Fruit fly (Drosophila melanogaster) whole organism, wandering third instar larva: ENCODE data around the gene Delta.

Source experiments
- Abd-B ChIP-seq: fragments of >200 bp; optimal IDR thresholded peaks from 2 replicates; lab custom pipeline; 2017; ENCODE audit warnings: missing biosample characterization, missing genetic modification characterization
- CG32264 ChIP-seq: fragments of 200-800 bp; sonication (Bioruptor generic); optimal IDR thresholded peaks from 2 replicates; lab custom pipeline; 2016; ENCODE audit warnings: missing biosample characterization, missing genetic modification characterization
- CG9705 ChIP-seq: fragments of 200-800 bp; sonication (Bioruptor generic); optimal IDR thresholded peaks from 2 replicates; lab custom pipeline; 2018; ENCODE audit warnings: missing biosample characterization, mild to moderate bottlenecking, missing genetic modification characterization
- CrebA ChIP-seq: fragments of 200-800 bp; sonication (Bioruptor generic); optimal IDR thresholded peaks from 2 replicates; lab custom pipeline; 2016; ENCODE audit warnings: missing biosample characterization, mild to moderate bottlenecking, missing genetic modification characterization, borderline replicate concordance
- Dfd ChIP-seq: fragments of >200 bp; optimal IDR thresholded peaks from 2 replicates; lab custom pipeline; 2017; ENCODE audit warnings: missing biosample characterization, missing genetic modification characterization
- GATAd ChIP-seq: sonication (Bioruptor generic); optimal IDR thresholded peaks from 2 replicates; lab custom pipeline; 2016; ENCODE audit warnings: missing biosample characterization, missing genetic modification characterization
- HLH106 ChIP-seq: fragments of 200-800 bp; optimal IDR thresholded peaks from 3 replicates; lab custom pipeline; 2019; ENCODE audit warnings: missing biosample characterization, mild to moderate bottlenecking, missing genetic modification characterization, moderate library complexity
- Hnf4 ChIP-seq: fragments of 200-800 bp; sonication (Bioruptor generic); optimal IDR thresholded peaks from 2 replicates; lab custom pipeline; 2016; ENCODE audit warnings: missing biosample characterization, mild to moderate bottlenecking, missing genetic modification characterization
- Hr78 ChIP-seq: fragments of >200 bp; optimal IDR thresholded peaks from 2 replicates; lab custom pipeline; 2017; ENCODE audit warnings: missing biosample characterization, missing genetic modification characterization
- Hr83 ChIP-seq: fragments of 200-300 bp; sonication (Bioruptor generic); optimal IDR thresholded peaks from 2 replicates; lab custom pipeline; 2016; ENCODE audit warnings: missing biosample characterization, mild to moderate bottlenecking, missing genetic modification characterization, moderate library complexity; ENCODE audit not compliant: poor library complexity, severe bottlenecking
- Jra ChIP-seq: sonication (Bioruptor generic); optimal IDR thresholded peaks from 2 replicates; lab custom pipeline; 2016; ENCODE audit warnings: missing biosample characterization, missing genetic modification characterization
- Mio ChIP-seq: sonication (Bioruptor generic); optimal IDR thresholded peaks from 2 replicates; lab custom pipeline; 2016; ENCODE audit warnings: missing biosample characterization, missing genetic modification characterization
- Myc ChIP-seq: fragments of >200 bp; optimal IDR thresholded peaks from 2 replicates; lab custom pipeline; 2017
- N ChIP-seq: fragments of >200 bp; optimal IDR thresholded peaks from 2 replicates; lab custom pipeline; 2018; ENCODE audit warnings: missing biosample characterization, missing external identifiers, missing genetic modification characterization
- OdsH ChIP-seq: fragments of 200-800 bp; sonication (Bioruptor generic); optimal IDR thresholded peaks from 2 replicates; lab custom pipeline; 2016; ENCODE audit warnings: missing biosample characterization, mild to moderate bottlenecking, missing genetic modification characterization
- Rel ChIP-seq, 2 experiments: fragments of 200-800 bp; sonication (Bioruptor generic) in 1 of 2; optimal IDR thresholded peaks; 2 replicates in 1 of 2; 3 replicates in 1 of 2; lab custom pipeline; 2016 to 2019; ENCODE audit warnings: mild to moderate bottlenecking in 2 of 2, missing biosample characterization in 2 of 2, missing genetic modification characterization in 2 of 2, moderate library complexity in 1 of 2
- Sp1 ChIP-seq: fragments of 200-800 bp; sonication (Bioruptor generic); optimal IDR thresholded peaks from 3 replicates; lab custom pipeline; 2019; ENCODE audit warnings: missing biosample characterization, mild to moderate bottlenecking, missing genetic modification characterization, moderate library complexity
- Vsx2 ChIP-seq: fragments of 200-300, 225-300 bp; sonication (Bioruptor generic); optimal IDR thresholded peaks from 2 replicates; lab custom pipeline; 2018; ENCODE audit warnings: missing biosample characterization, missing genetic modification characterization; ENCODE audit not compliant: partially characterized antibody
- br ChIP-seq: fragments of 200-800 bp; sonication (Bioruptor generic); optimal IDR thresholded peaks from 2 replicates; lab custom pipeline; 2016; ENCODE audit warnings: missing biosample characterization, missing genetic modification characterization
- brk ChIP-seq: fragments of 200-800 bp; sonication (Bioruptor generic); optimal IDR thresholded peaks from 2 replicates; lab custom pipeline; 2016; ENCODE audit warnings: missing biosample characterization, mild to moderate bottlenecking, missing genetic modification characterization
- dl ChIP-seq, 2 experiments: fragments of 175-275, 200-275 bp in 1 of 2; fragments of 200-275 bp in 1 of 2; sonication (Bioruptor generic); optimal IDR thresholded peaks; lab custom pipeline; 2018; ENCODE audit warnings: mild to moderate bottlenecking in 2 of 2, missing biosample characterization in 2 of 2, missing genetic modification characterization in 2 of 2, moderate library complexity in 2 of 2; ENCODE audit not compliant: partially characterized antibody in 2 of 2, insufficient read depth in 1 of 2
- dmrt93B ChIP-seq: fragments of 200-800 bp; sonication (Bioruptor generic); optimal IDR thresholded peaks from 2 replicates; lab custom pipeline; 2018; ENCODE audit warnings: missing biosample characterization, mild to moderate bottlenecking, missing genetic modification characterization
- dsf ChIP-seq: sonication (Bioruptor generic); optimal IDR thresholded peaks from 2 replicates; lab custom pipeline; 2016; ENCODE audit warnings: missing biosample characterization, missing genetic modification characterization, borderline replicate concordance
- ey ChIP-seq: fragments of 200-800 bp; sonication (Bioruptor generic); optimal IDR thresholded peaks from 2 replicates; lab custom pipeline; 2016; ENCODE audit warnings: missing biosample characterization, missing genetic modification characterization
- foxo ChIP-seq, 2 experiments: fragments of 200-800 bp; sonication (Bioruptor generic); optimal IDR thresholded peaks; 2 replicates in 1 of 2; 3 replicates in 1 of 2; lab custom pipeline; 2016 to 2017; ENCODE audit warnings: missing biosample characterization in 2 of 2, missing genetic modification characterization in 2 of 2
- fru ChIP-seq: fragments of 200-800 bp; sonication (Bioruptor generic); optimal IDR thresholded peaks from 3 replicates; lab custom pipeline; 2016; ENCODE audit warnings: missing biosample characterization, mild to moderate bottlenecking, missing genetic modification characterization
- h ChIP-seq: fragments of 200-800 bp; sonication (Bioruptor generic); optimal IDR thresholded peaks from 3 replicates; lab custom pipeline; 2016; ENCODE audit warnings: missing biosample characterization, mild to moderate bottlenecking, missing genetic modification characterization
- jim ChIP-seq: fragments of 175-275, 200-325 bp; sonication (Bioruptor generic); optimal IDR thresholded peaks from 2 replicates; lab custom pipeline; 2016; ENCODE audit warnings: missing biosample characterization, mild to moderate bottlenecking, missing genetic modification characterization
- lola ChIP-seq: fragments of >200 bp; optimal IDR thresholded peaks from 2 replicates; lab custom pipeline; 2017; ENCODE audit warnings: missing biosample characterization, missing genetic modification characterization
- pan ChIP-seq: fragments of >200 bp; optimal IDR thresholded peaks from 2 replicates; lab custom pipeline; 2017
- psq ChIP-seq: fragments of 200-800 bp; sonication (Bioruptor generic); optimal IDR thresholded peaks from 3 replicates; lab custom pipeline; 2017; ENCODE audit warnings: missing biosample characterization, mild to moderate bottlenecking, missing genetic modification characterization, moderate library complexity
- sage ChIP-seq: fragments of 200-800 bp; sonication (Bioruptor generic); optimal IDR thresholded peaks from 2 replicates; lab custom pipeline; 2016; ENCODE audit warnings: missing biosample characterization, mild to moderate bottlenecking, missing genetic modification characterization
- sv ChIP-seq: fragments of 200-800 bp; sonication (Bioruptor generic); optimal IDR thresholded peaks from 3 replicates; lab custom pipeline; 2016; ENCODE audit warnings: missing biosample characterization, missing genetic modification characterization
- tai ChIP-seq: sonication (Bioruptor generic); optimal IDR thresholded peaks from 2 replicates; lab custom pipeline; 2016; ENCODE audit warnings: missing biosample characterization, missing genetic modification characterization
- usp ChIP-seq: fragments of >200 bp; optimal IDR thresholded peaks from 2 replicates; lab custom pipeline; 2017; ENCODE audit warnings: missing biosample characterization, missing genetic modification characterization
- woc ChIP-seq: sonication (Bioruptor generic); optimal IDR thresholded peaks from 2 replicates; lab custom pipeline; 2016; ENCODE audit warnings: missing biosample characterization, mild to moderate bottlenecking, missing genetic modification characterization

Delta gene

DNA sequence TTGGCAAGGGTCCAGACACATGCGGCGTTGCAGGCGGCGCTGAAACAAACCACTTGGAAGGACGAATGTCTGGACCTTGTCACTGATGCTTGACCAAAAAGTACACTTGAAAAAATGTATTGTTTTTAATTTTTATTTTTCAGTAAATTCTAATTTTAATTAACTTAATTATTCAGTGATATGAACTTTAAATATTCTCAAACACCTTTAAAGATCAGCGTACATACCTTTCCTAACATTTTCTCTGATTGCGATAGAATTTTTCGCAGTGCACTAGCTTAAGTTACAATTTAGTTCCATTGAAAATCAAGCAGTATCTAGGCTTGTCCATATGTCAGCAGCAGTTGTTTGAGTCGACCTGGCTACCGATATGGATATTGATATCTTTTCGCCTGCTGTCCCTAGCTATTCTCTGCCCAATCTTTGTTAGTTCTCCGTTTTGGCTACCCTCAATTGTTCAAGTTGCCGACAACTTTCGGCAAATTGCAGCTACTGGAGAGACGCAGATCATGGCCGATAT, 13.2 kb upstream of the Delta start:
- TF ChIP-seq HLH106 = no peak
- no peak for TF ChIP-seq Jra (GFP tag; lab: Kevin White, UChicago)
- no peak for TF ChIP-seq Dfd (GFP tag; lab: Kevin White, UChicago)
- TF ChIP-seq pan (lab: Kevin White, UChicago) = no peak

DNA sequence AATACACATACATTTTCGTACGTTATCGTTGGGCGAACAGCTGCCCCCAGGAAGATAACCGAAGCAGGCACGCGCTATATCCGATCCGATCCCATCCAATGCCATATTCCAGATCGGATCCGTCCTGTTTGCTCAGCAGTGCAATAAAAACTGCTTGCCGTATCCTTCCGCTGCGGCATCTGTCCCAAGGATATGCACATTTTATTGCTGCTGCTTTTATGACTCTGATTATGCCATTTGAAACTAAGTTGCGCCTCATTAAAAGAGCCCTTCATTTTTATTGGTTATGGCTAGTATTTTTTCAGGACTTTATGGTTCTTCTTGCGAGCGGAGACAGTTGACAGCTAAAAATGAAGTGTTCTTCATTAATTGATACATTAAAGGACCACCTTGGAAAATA, 9.5 kb upstream of the Delta start:
- TF ChIP-seq foxo (GFP tag; optimal IDR thresholded peaks at IDR 0.05; lab: Kevin White, UChicago) (no peak), Myc (no peak), Hr83 (no peak), tai (no peak), CG9705 (GFP tag; lab: Kevin White, UChicago) (no peak), N (no peak), Mio (GFP tag; lab: Kevin White, UChicago) (no peak), usp (no peak), br (GFP tag; lab: Kevin White, UChicago) (no peak), Sp1 (GFP tag; lab: Kevin White, UChicago) (no peak), fru (no peak), CrebA (GFP tag; lab: Kevin White, UChicago) (no peak), Abd-B (GFP tag; lab: Kevin White, UChicago) (no peak), jim (GFP tag; lab: Kevin White, UChicago) (no peak), CG32264 (GFP tag; lab: Kevin White, UChicago) (no peak), ey (GFP tag; lab: Kevin White, UChicago) (no peak), sv (GFP tag; lab: Kevin White, UChicago) (no peak), Jra (GFP tag; lab: Kevin White, UChicago) (no peak)
- TF ChIP-seq, all 38 proteins: peak for 0

- no peak for TF ChIP-seq br (GFP tag; lab: Kevin White, UChicago)
- no peak for TF ChIP-seq GATAd (GFP tag; lab: Kevin White, UChicago)
- TF ChIP-seq dmrt93B (GFP tag; lab: Kevin White, UChicago) = no peak
- no peak for TF ChIP-seq Sp1 (GFP tag; lab: Kevin White, UChicago)
- TF ChIP-seq HLH106 = no peak
- TF ChIP-seq woc (GFP tag; lab: Kevin White, UChicago) = no peak
- no peak for TF ChIP-seq Hnf4 (GFP tag; lab: Kevin White, UChicago)
- TF ChIP-seq sage (GFP tag; lab: Kevin White, UChicago) = no peak
- no peak for TF ChIP-seq CG32264 (GFP tag; lab: Kevin White, UChicago)
- TF ChIP-seq pan (lab: Kevin White, UChicago) = no peak
- TF ChIP-seq ey (GFP tag; lab: Kevin White, UChicago) = no peak
- TF ChIP-seq Hr78 (GFP tag; lab: Kevin White, UChicago) = no peak
- no peak for TF ChIP-seq dl (GFP tag; optimal IDR thresholded peaks at IDR 0.05; lab: Kevin White, UChicago; ENCODE audit: insufficient read depth in 1 of 2, partially characterized antibody in 2 of 2)
- TF ChIP-seq tai = no peak
- no peak for TF ChIP-seq dsf
- TF ChIP-seq Jra (GFP tag; lab: Kevin White, UChicago) = no peak
- TF ChIP-seq, all 38 proteins: peak for 0
Observed at dm6 chr3R:19332553-19332952, 6.5 kb upstream of the Delta start.

DNA sequence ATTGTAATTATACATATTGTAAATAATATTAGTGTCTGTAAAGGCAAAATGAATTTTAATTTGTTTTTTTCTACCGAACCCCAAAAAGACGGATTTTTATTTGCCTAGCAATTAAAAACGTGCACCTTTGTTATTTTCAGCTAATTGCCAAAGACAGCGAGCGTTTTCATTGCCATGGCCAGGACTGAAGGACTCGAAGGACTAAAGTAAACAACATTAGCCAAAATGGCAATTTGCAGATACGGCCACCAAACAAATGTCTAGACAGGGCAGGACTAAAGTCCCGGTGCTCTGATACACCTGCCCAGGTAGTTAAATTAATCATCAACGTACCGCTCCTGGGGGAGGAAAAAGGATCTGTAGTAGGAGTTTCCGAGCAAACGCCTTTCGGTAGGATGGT, 6.0 kb upstream of the Delta start:
- TF ChIP-seq h (GFP tag; lab: Kevin White, UChicago) (no peak), Mio (GFP tag; lab: Kevin White, UChicago) (no peak), Abd-B (GFP tag; lab: Kevin White, UChicago) (no peak), fru (no peak), ey (GFP tag; lab: Kevin White, UChicago) (no peak), CG9705 (GFP tag; lab: Kevin White, UChicago) (no peak), woc (GFP tag; lab: Kevin White, UChicago) (no peak)

- TF ChIP-seq HLH106 = no peak
- peak; percentile 15 for TF ChIP-seq br (GFP tag; lab: Kevin White, UChicago)
- TF ChIP-seq CG9705 (GFP tag; lab: Kevin White, UChicago) = no peak
- TF ChIP-seq sv (GFP tag; lab: Kevin White, UChicago) = no peak
- TF ChIP-seq dsf = no peak
- no peak for TF ChIP-seq sage (GFP tag; lab: Kevin White, UChicago)
- TF ChIP-seq dl (GFP tag; optimal IDR thresholded peaks at IDR 0.05; lab: Kevin White, UChicago; ENCODE audit: insufficient read depth in 1 of 2, partially characterized antibody in 2 of 2) = no peak
- no peak for TF ChIP-seq usp
- peak; percentile 73 for TF ChIP-seq psq (GFP tag; lab: Kevin White, UChicago)
- no peak for TF ChIP-seq lola (GFP tag; lab: Kevin White, UChicago)
- TF ChIP-seq dmrt93B (GFP tag; lab: Kevin White, UChicago) = no peak
- TF ChIP-seq pan (lab: Kevin White, UChicago) = no peak
- peak; percentile 64 for TF ChIP-seq fru
- no peak for TF ChIP-seq h (GFP tag; lab: Kevin White, UChicago)
- no peak for TF ChIP-seq OdsH (GFP tag; lab: Kevin White, UChicago)
- no peak for TF ChIP-seq CrebA (GFP tag; lab: Kevin White, UChicago)
- no peak for TF ChIP-seq Jra (GFP tag; lab: Kevin White, UChicago)
- TF ChIP-seq Abd-B (GFP tag; lab: Kevin White, UChicago) = no peak
- TF ChIP-seq Vsx2 (GFP tag; lab: Kevin White, UChicago) = peak; percentile 0
- TF ChIP-seq woc (GFP tag; lab: Kevin White, UChicago) = no peak
- TF ChIP-seq Hr83 = no peak
- no peak for TF ChIP-seq Rel (GFP tag; optimal IDR thresholded peaks at IDR 0.05; lab: Kevin White, UChicago)
- TF ChIP-seq Rel (tag; optimal IDR thresholded peaks at IDR 0.05; lab: Kevin White, UChicago) = no peak
- no peak for TF ChIP-seq foxo (GFP tag; optimal IDR thresholded peaks at IDR 0.05; lab: Kevin White, UChicago)
- no peak for TF ChIP-seq tai
- TF ChIP-seq Dfd (GFP tag; lab: Kevin White, UChicago) = peak; percentile 31
- TF ChIP-seq brk (GFP tag; lab: Kevin White, UChicago) = no peak
- no peak for TF ChIP-seq ey (GFP tag; lab: Kevin White, UChicago)
- TF ChIP-seq Sp1 (GFP tag; lab: Kevin White, UChicago) = no peak
- TF ChIP-seq jim (GFP tag; lab: Kevin White, UChicago) = no peak
- no peak for TF ChIP-seq Hr78 (GFP tag; lab: Kevin White, UChicago)
Observed at dm6 chr3R:19328716-19329115, 2.7 kb upstream of the Delta start.
